Worm (Caenorhabditis elegans): ENCODE measurements around the gene K04F1.8.

- no peak for TF ChIP-seq unc-62 (GFP tag; optimal IDR thresholded peaks at IDR 0.05)
- TF ChIP-seq nhr-76 (tag; optimal IDR thresholded peaks at IDR 0.05) = no peak
- TF ChIP-seq nhr-2 (tag; optimal IDR thresholded peaks at IDR 0.05) = no peak
- no peak for TF ChIP-seq elt-1 (tag; optimal IDR thresholded peaks at IDR 0.05; ENCODE audit: borderline replicate concordance, insufficient read depth)
- no peak for TF ChIP-seq snpc-4 (tag; optimal IDR thresholded peaks at IDR 0.05)
- TF ChIP-seq ceh-83 (GFP tag; optimal IDR thresholded peaks at IDR 0.05) = no peak
Observed at ce11 chrV:1621494-1621893, 45.5 kb upstream of the K04F1.8 start, which contains the start of gene nhr-117.

Measured in whole organism, mixed stage, embryonic.